Worm (Caenorhabditis elegans): ENCODE results near the gene ptr-13.
A peak's percentile ranks its signal among the peaks of the same experiment; 100 is the strongest.

Gene ptr-13

DNA sequence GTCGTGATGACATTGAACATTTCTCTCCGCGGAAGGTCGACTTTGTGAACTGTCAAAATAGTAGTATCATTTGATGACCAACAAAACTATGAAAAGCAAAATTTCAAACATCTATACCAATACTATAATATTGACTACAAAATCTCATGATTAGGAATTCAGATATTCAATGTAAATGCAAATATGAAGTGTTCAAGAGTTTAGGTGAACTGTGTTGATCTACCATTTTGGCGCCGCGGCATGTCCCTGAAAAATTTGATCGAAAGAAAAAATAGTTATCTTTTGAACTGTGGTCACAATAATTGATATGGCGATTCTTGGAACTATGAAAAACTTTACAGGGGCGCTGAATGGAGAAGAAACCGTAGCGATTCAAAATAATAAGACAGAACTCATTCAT lies 16.5 kb upstream of the ptr-13 start:
- TF ChIP-seq fkh-6 (tag; optimal IDR thresholded peaks at IDR 0.05), result no peak
- TF ChIP-seq syd-9 (tag; optimal IDR thresholded peaks at IDR 0.05), result no peak
- TF ChIP-seq lim-6 (tag; optimal IDR thresholded peaks at IDR 0.05), result no peak
- TF ChIP-seq hlh-15 (tag; optimal IDR thresholded peaks at IDR 0.05), result no peak
- no peak for TF ChIP-seq ceh-31 (tag; optimal IDR thresholded peaks at IDR 0.05)
- TF ChIP-seq nfya-1 (tag; optimal IDR thresholded peaks at IDR 0.05), result no peak
- no peak for TF ChIP-seq mec-3 (tag; optimal IDR thresholded peaks at IDR 0.05; ENCODE audit: borderline replicate concordance)
- TF ChIP-seq ceh-22 (tag; optimal IDR thresholded peaks at IDR 0.05), result no peak
- TF ChIP-seq eyg-1 (tag; optimal IDR thresholded peaks at IDR 0.05), result no peak
- no peak for TF ChIP-seq ceh-14 (tag; optimal IDR thresholded peaks at IDR 0.05)
- no peak for TF ChIP-seq pha-4 (tag; optimal IDR thresholded peaks at IDR 0.05)
- no peak for TF ChIP-seq hlh-13 (GFP tag; optimal IDR thresholded peaks at IDR 0.05)
- TF ChIP-seq unc-42 (tag; optimal IDR thresholded peaks at IDR 0.05), result no peak
- no peak for TF ChIP-seq che-1 (tag; optimal IDR thresholded peaks at IDR 0.05)
- TF ChIP-seq ceh-30 (tag; optimal IDR thresholded peaks at IDR 0.05), result no peak
- TF ChIP-seq rnt-1 (tag; optimal IDR thresholded peaks at IDR 0.05), result no peak
- TF ChIP-seq dve-1 (tag; optimal IDR thresholded peaks at IDR 0.05), result no peak
- no peak for TF ChIP-seq ceh-2 (tag; optimal IDR thresholded peaks at IDR 0.05)
- TF ChIP-seq sox-4 (tag; optimal IDR thresholded peaks at IDR 0.05), result no peak

DNA sequence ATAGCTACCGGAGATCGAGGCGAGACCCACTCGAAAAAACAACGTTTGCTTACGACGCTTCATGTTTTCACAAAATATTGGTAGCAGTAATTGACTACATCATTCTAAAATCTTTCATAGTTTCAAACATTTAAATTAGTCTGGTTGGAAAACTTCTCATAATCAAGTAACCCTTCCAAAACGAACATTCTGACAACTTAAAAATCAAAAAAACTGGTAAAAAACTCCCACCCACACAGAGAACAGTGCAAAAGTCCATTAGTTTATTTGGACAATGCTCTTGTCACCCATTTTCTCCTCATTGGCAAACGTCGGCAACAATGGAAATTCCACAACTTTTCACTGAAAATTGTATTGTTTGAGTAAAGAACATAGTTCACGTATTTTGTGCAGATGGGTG lies 15.1 kb upstream of the ptr-13 start, which contains the start of gene F37H8.6:
TSS of gene F37H8.6 (minus strand) at position 101 of the 400 bp plus-strand sequence.
- TF ChIP-seq pat-9 (tag; optimal IDR thresholded peaks at IDR 0.05) (no peak), K09A11.1 (tag; optimal IDR thresholded peaks at IDR 0.05; ENCODE audit: insufficient read depth) (no peak), ets-4 (tag; optimal IDR thresholded peaks at IDR 0.05) (no peak), ztf-16 (tag; optimal IDR thresholded peaks at IDR 0.05) (no peak), unc-86 (tag; optimal IDR thresholded peaks at IDR 0.05) (no peak), hlh-30 (tag; optimal IDR thresholded peaks at IDR 0.05; ENCODE audit: insufficient read depth) (no peak), unc-55 (GFP tag; optimal IDR thresholded peaks at IDR 0.05) (no peak), ceh-9 (tag; optimal IDR thresholded peaks at IDR 0.05) (no peak), nfya-1 (tag; optimal IDR thresholded peaks at IDR 0.05) (no peak), zip-5 (tag; optimal IDR thresholded peaks at IDR 0.05) (no peak), eyg-1 (tag; optimal IDR thresholded peaks at IDR 0.05) (no peak), ceh-6 (GFP tag; optimal IDR thresholded peaks at IDR 0.05) (no peak), nhr-11 (tag; optimal IDR thresholded peaks at IDR 0.05) (no peak), ceh-24 (tag; optimal IDR thresholded peaks at IDR 0.05) (no peak), fkh-6 (tag; optimal IDR thresholded peaks at IDR 0.05) (no peak), npax-4 (tag; optimal IDR thresholded peaks at IDR 0.05) (no peak)

DNA sequence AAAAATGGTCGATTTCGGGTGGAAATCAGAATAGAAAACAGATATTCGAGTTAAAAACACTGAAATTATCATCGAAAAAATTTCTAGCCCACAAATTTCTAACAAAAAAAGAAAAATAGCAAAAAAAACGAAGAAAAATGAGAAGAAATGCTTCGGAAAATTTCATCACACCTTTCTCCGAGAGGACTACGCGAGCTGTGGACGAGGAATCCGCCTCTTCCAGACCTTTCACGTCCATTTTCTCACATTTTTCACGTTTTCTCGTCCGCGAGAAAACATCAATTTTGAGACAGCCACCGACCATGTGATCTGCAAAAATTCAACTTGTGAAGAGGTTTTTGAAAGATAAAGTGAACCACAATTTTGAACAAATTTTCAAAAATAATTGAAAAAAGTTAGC lies 14.2 kb upstream of the ptr-13 start:
- TF ChIP-seq sdc-2 (tag; optimal IDR thresholded peaks at IDR 0.05), result no peak
- TF ChIP-seq tbx-2 (tag; optimal IDR thresholded peaks at IDR 0.05), result peak; percentile 17
- TF ChIP-seq hlh-6 (tag; optimal IDR thresholded peaks at IDR 0.05), result no peak
- no peak for TF ChIP-seq sox-2 (GFP tag; IDR thresholded peaks at IDR 0.05)
- TF ChIP-seq tbx-7 (tag; optimal IDR thresholded peaks at IDR 0.05), result no peak

DNA sequence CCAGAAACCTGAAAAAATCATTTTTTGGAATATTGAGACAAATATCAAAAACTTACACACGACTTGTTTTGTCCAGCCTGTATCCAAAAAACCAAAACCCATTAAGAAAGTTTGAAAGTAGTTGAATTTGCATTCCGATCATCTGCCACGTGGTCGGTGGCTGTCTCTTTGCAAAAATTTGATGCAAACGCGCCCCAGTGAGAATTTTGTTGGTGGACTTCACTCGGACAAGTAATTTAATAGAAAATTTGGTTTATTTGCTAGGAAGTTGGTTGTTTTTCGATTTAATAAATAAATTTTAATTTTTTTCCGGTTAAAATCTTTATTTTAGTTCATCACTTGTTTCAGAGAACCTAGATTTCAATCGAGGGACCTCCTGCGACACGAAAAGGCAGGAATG lies 13.1 kb upstream of the ptr-13 start:
- no peak for TF ChIP-seq madf-2 (tag; optimal IDR thresholded peaks at IDR 0.05)
- TF ChIP-seq hlh-13 (GFP tag; optimal IDR thresholded peaks at IDR 0.05), result no peak
- no peak for TF ChIP-seq ceh-31 (tag; optimal IDR thresholded peaks at IDR 0.05)
- TF ChIP-seq sox-4 (tag; optimal IDR thresholded peaks at IDR 0.05), result no peak
- TF ChIP-seq pax-1 (tag; optimal IDR thresholded peaks at IDR 0.05), result no peak
- no peak for TF ChIP-seq nhr-11 (tag; optimal IDR thresholded peaks at IDR 0.05)
- no peak for TF ChIP-seq tbx-2 (tag; optimal IDR thresholded peaks at IDR 0.05)
- TF ChIP-seq ceh-18 (tag; optimal IDR thresholded peaks at IDR 0.05), result no peak
- no peak for TF ChIP-seq pag-3 (tag; optimal IDR thresholded peaks at IDR 0.05; ENCODE audit: borderline replicate concordance)
- no peak for TF ChIP-seq K02D7.2 (tag; optimal IDR thresholded peaks at IDR 0.05)
- no peak for TF ChIP-seq syd-9 (tag; optimal IDR thresholded peaks at IDR 0.05)
- TF ChIP-seq ceh-48 (tag; optimal IDR thresholded peaks at IDR 0.05), result no peak

Measured in whole organism, late embryonic.